Worm (Caenorhabditis elegans) whole organism, L4 larva: ENCODE measurements around the gene Y75B8A.39.
A peak's percentile ranks its signal among the peaks of the same experiment; 100 is the strongest.

Experiments
- D1046.2 ChIP-seq: fragments of 200-800 bp; sonication (Bioruptor generic); IDR thresholded peaks from 2 replicates; pipeline ENCODE4 v1.3.6; 2022; ENCODE audit warnings: missing genetic modification characterization, missing compliant biosample characterization
- F26F4.8 ChIP-seq: fragments of 200-800 bp; sonication (Bioruptor generic); conservative IDR thresholded peaks from 2 replicates; pipeline ENCODE4 v1.3.6; 2022; ENCODE audit warnings: missing genetic modification characterization, missing compliant biosample characterization
- R02D3.7 ChIP-seq: fragments of 150-350 bp; sonication (generic microtip); optimal IDR thresholded peaks from 3 replicates; lab custom pipeline; 2014; ENCODE audit warnings: missing biosample characterization, missing genetic modification characterization
- T20F7.1 ChIP-seq: fragments of 200-800 bp; sonication (Bioruptor generic); optimal IDR thresholded peaks from 2 replicates; lab custom pipeline; 2018; ENCODE audit warnings: mild to moderate bottlenecking, missing genetic modification characterization, missing compliant biosample characterization
- Y105C5A.15 ChIP-seq: fragments of 200-800 bp; sonication (Bioruptor generic); IDR thresholded peaks from 2 replicates; pipeline ENCODE4 v1.3.6; 2022; ENCODE audit warnings: missing genetic modification characterization, missing compliant biosample characterization
- Y5F2A.4 ChIP-seq: fragments of 200-800 bp; sonication (Bioruptor generic); optimal IDR thresholded peaks from 2 replicates; lab custom pipeline; 2018; ENCODE audit warnings: mild to moderate bottlenecking, missing genetic modification characterization, missing compliant biosample characterization
- Y75B8A.6 ChIP-seq: fragments of 200-800 bp; sonication (Bioruptor generic); IDR thresholded peaks from 2 replicates; pipeline ENCODE4 v1.3.6; 2022; ENCODE audit warnings: missing genetic modification reagents, missing genetic modification characterization, missing compliant biosample characterization
- ZK546.5 ChIP-seq, 2 experiments: sonication (generic microtip); optimal IDR thresholded peaks; 2 replicates each; lab custom pipeline; 2017; ENCODE audit warnings: missing biosample characterization in 2 of 2, missing genetic modification characterization in 2 of 2
- attf-4 ChIP-seq: sonication (generic microtip); optimal IDR thresholded peaks from 3 replicates; lab custom pipeline; 2017; ENCODE audit warnings: missing biosample characterization, missing genetic modification characterization
- ceh-32 ChIP-seq: sonication (generic microtip); optimal IDR thresholded peaks from 2 replicates; lab custom pipeline; 2016; ENCODE audit warnings: mild to moderate bottlenecking, missing genetic modification characterization, missing compliant biosample characterization; ENCODE audit not compliant: poor library complexity
- ceh-44 ChIP-seq: fragments of 200-800 bp; sonication (Bioruptor generic); IDR thresholded peaks from 2 replicates; pipeline ENCODE4 v1.3.6; 2022; ENCODE audit warnings: missing genetic modification reagents, missing genetic modification characterization, missing compliant biosample characterization
- ceh-62 ChIP-seq: sonication (generic microtip); optimal IDR thresholded peaks from 2 replicates; lab custom pipeline; 2017; ENCODE audit warnings: missing biosample characterization, missing genetic modification characterization
- ctbp-1 ChIP-seq: fragments of 200-800 bp; sonication (Bioruptor generic); IDR thresholded peaks from 2 replicates; pipeline ENCODE4 v1.3.6; 2022; ENCODE audit warnings: missing genetic modification reagents, missing genetic modification characterization, missing compliant biosample characterization
- daf-19 ChIP-seq: fragments of 200-800 bp; sonication (Bioruptor generic); conservative IDR thresholded peaks from 2 replicates; pipeline ENCODE4 v1.3.6; 2022; ENCODE audit warnings: missing genetic modification characterization, missing compliant biosample characterization
- dpl-1 ChIP-seq: fragments of 150-350 bp; optimal IDR thresholded peaks from 2 replicates; lab custom pipeline; 2014; ENCODE audit warnings: missing biosample characterization, missing genetic modification reagents, missing genetic modification characterization
- egl-27 ChIP-seq: sonication (generic microtip); optimal IDR thresholded peaks from 3 replicates; lab custom pipeline; 2017; ENCODE audit warnings: missing biosample characterization, missing genetic modification reagents, missing genetic modification characterization
- fkh-10 ChIP-seq: fragments of 150-350 bp; optimal IDR thresholded peaks from 2 replicates; lab custom pipeline; 2014; ENCODE audit warnings: missing biosample characterization, missing genetic modification reagents, missing genetic modification characterization
- gei-8 ChIP-seq: fragments of 200-800 bp; sonication (Bioruptor generic); optimal IDR thresholded peaks from 2 replicates; lab custom pipeline; 2018; ENCODE audit warnings: mild to moderate bottlenecking, missing genetic modification characterization, missing compliant biosample characterization
- hlh-11 ChIP-seq: fragments of 200-800 bp; sonication (Bioruptor generic); optimal IDR thresholded peaks from 2 replicates; lab custom pipeline; 2018; ENCODE audit warnings: mild to moderate bottlenecking, missing genetic modification characterization, missing compliant biosample characterization
- hlh-30 ChIP-seq: sonication (generic microtip); optimal IDR thresholded peaks from 2 replicates; lab custom pipeline; 2017; ENCODE audit warnings: antibody characterized with exemption, mild to moderate bottlenecking, missing genetic modification characterization, missing compliant biosample characterization; ENCODE audit not compliant: insufficient read depth
- hmg-1.1 ChIP-seq: fragments of 200-800 bp; sonication (Bioruptor generic); IDR thresholded peaks from 2 replicates; pipeline ENCODE4 v1.3.6; 2022; ENCODE audit warnings: missing genetic modification reagents, missing genetic modification characterization, missing compliant biosample characterization
- lin-13 ChIP-seq: fragments of 150-350 bp; optimal IDR thresholded peaks from 2 replicates; lab custom pipeline; 2014; ENCODE audit warnings: missing biosample characterization, missing genetic modification reagents, missing genetic modification characterization
- lin-29 ChIP-seq: fragments of 200-800 bp; sonication (Bioruptor generic); IDR thresholded peaks from 2 replicates; pipeline ENCODE4 v1.3.6; 2022; ENCODE audit warnings: missing genetic modification reagents, missing genetic modification characterization, missing compliant biosample characterization
- lin-38 ChIP-seq: fragments of 200-800 bp; sonication (Bioruptor generic); IDR thresholded peaks from 2 replicates; pipeline ENCODE4 v1.3.6; 2022; ENCODE audit warnings: missing genetic modification reagents, missing genetic modification characterization, missing compliant biosample characterization
- lsy-2 ChIP-seq, 2 experiments: fragments of 150-350 bp in 1 of 2; sonication (generic microtip) in 1 of 2; optimal IDR thresholded peaks; 2 replicates each; lab custom pipeline; 2014 to 2017; ENCODE audit warnings: missing biosample characterization in 2 of 2, missing genetic modification characterization in 2 of 2
- madf-5 ChIP-seq, 2 experiments: fragments of 200-800 bp; sonication (Bioruptor generic); IDR thresholded peaks; 2 replicates each; pipeline ENCODE4 v1.3.6; 2022; ENCODE audit warnings: missing compliant biosample characterization in 2 of 2, missing genetic modification characterization in 2 of 2
- mep-1 ChIP-seq: fragments of 150-350 bp; sonication (generic microtip); optimal IDR thresholded peaks from 3 replicates; lab custom pipeline; 2014; ENCODE audit warnings: missing biosample characterization, missing genetic modification characterization
- mes-2 ChIP-seq: sonication (generic microtip); optimal IDR thresholded peaks from 2 replicates; lab custom pipeline; 2016; ENCODE audit warnings: missing genotype, mild to moderate bottlenecking, missing genetic modification characterization, missing compliant biosample characterization; ENCODE audit not compliant: poor library complexity, severe bottlenecking
- mxl-3 ChIP-seq: fragments of 200-800 bp; sonication (Bioruptor generic); optimal IDR thresholded peaks from 2 replicates; lab custom pipeline; 2018; ENCODE audit warnings: mild to moderate bottlenecking, missing genetic modification characterization, missing compliant biosample characterization
- nhr-102 ChIP-seq: sonication (generic microtip); optimal IDR thresholded peaks from 2 replicates; lab custom pipeline; 2016; ENCODE audit warnings: mild to moderate bottlenecking, missing genetic modification characterization, moderate library complexity, missing compliant biosample characterization
- nhr-25 ChIP-seq: sonication (generic microtip); optimal IDR thresholded peaks from 2 replicates; lab custom pipeline; 2017; ENCODE audit warnings: missing genetic modification characterization, mild to moderate bottlenecking, missing compliant biosample characterization, antibody characterized with exemption, moderate library complexity, borderline replicate concordance; ENCODE audit not compliant: insufficient read depth
- nhr-28 ChIP-seq: fragments of 150-350 bp; optimal IDR thresholded peaks from 2 replicates; lab custom pipeline; 2014; ENCODE audit warnings: missing biosample characterization, missing genetic modification characterization
- nhr-76 ChIP-seq: fragments of 150-350 bp; optimal IDR thresholded peaks from 2 replicates; lab custom pipeline; 2014; ENCODE audit warnings: missing biosample characterization, missing genetic modification characterization
- nhr-77 ChIP-seq: fragments of 150-350 bp; optimal IDR thresholded peaks from 2 replicates; lab custom pipeline; 2014; ENCODE audit warnings: missing biosample characterization, missing genetic modification characterization
- pha-4 ChIP-seq, 2 experiments: fragments of 150-350 bp in 1 of 2; fragments of 200-800 bp in 1 of 2; sonication (Bioruptor generic) in 1 of 2; IDR thresholded peaks in 1 of 2; optimal IDR thresholded peaks in 1 of 2; 2 replicates each; pipeline versions ENCODE4 v1.3.6 to Lab custom; 2014 to 2022; ENCODE audit warnings: missing genetic modification characterization in 2 of 2, missing genetic modification reagents in 2 of 2, missing biosample characterization in 1 of 2, missing compliant biosample characterization in 1 of 2
- php-3 ChIP-seq: fragments of 200-800 bp; sonication (Bioruptor generic); IDR thresholded peaks from 2 replicates; pipeline ENCODE4 v1.3.6; 2022; ENCODE audit warnings: missing genetic modification reagents, missing genetic modification characterization, missing compliant biosample characterization
- pqm-1 ChIP-seq: sonication (generic microtip); optimal IDR thresholded peaks from 2 replicates; lab custom pipeline; 2017; ENCODE audit warnings: missing biosample characterization, missing genetic modification characterization
- rbr-2 ChIP-seq: sonication (generic microtip); optimal IDR thresholded peaks from 2 replicates; lab custom pipeline; 2016; ENCODE audit warnings: missing genotype, missing genetic modification characterization, missing compliant biosample characterization
- sdz-12 ChIP-seq: fragments of 200-800 bp; sonication (Bioruptor generic); optimal IDR thresholded peaks from 2 replicates; lab custom pipeline; 2018; ENCODE audit warnings: mild to moderate bottlenecking, missing genetic modification characterization, missing compliant biosample characterization
- set-16 ChIP-seq: fragments of 200-800 bp; sonication (Bioruptor generic); IDR thresholded peaks from 2 replicates; pipeline ENCODE4 v1.3.6; 2022; ENCODE audit warnings: missing genetic modification reagents, missing genetic modification characterization, missing compliant biosample characterization
- snpc-1.2 ChIP-seq: fragments of 200-800 bp; sonication (Bioruptor generic); IDR thresholded peaks from 2 replicates; pipeline ENCODE4 v1.3.6; 2022; ENCODE audit warnings: missing genetic modification reagents, missing genetic modification characterization, missing compliant biosample characterization
- snpc-4 ChIP-seq: fragments of 150-350 bp; optimal IDR thresholded peaks from 2 replicates; lab custom pipeline; 2014; ENCODE audit warnings: missing biosample characterization, missing genetic modification characterization
- tag-97 ChIP-seq: fragments of 200-800 bp; sonication (Bioruptor generic); IDR thresholded peaks from 2 replicates; pipeline ENCODE4 v1.3.6; 2022; ENCODE audit warnings: missing genetic modification characterization, missing compliant biosample characterization
- unc-130 ChIP-seq: sonication (generic microtip); optimal IDR thresholded peaks from 2 replicates; lab custom pipeline; 2016; ENCODE audit warnings: missing genetic modification reagents, missing genetic modification characterization, missing compliant biosample characterization
- unc-39 ChIP-seq: sonication (generic microtip); optimal IDR thresholded peaks from 2 replicates; lab custom pipeline; 2017; ENCODE audit warnings: missing biosample characterization, missing genetic modification characterization
- zag-1 ChIP-seq: fragments of 150-350 bp; optimal IDR thresholded peaks from 2 replicates; lab custom pipeline; 2014; ENCODE audit warnings: missing biosample characterization, missing genetic modification characterization
- zfp-3 ChIP-seq: fragments of 200-800 bp; sonication (Bioruptor generic); conservative IDR thresholded peaks from 2 replicates; pipeline ENCODE4 v1.3.6; 2022; ENCODE audit warnings: missing genetic modification reagents, missing genetic modification characterization, missing compliant biosample characterization
- zip-11 ChIP-seq: fragments of 200-800 bp; sonication (Bioruptor generic); IDR thresholded peaks from 2 replicates; pipeline ENCODE4 v1.3.6; 2022; ENCODE audit warnings: missing genetic modification characterization, missing compliant biosample characterization
- zip-2 ChIP-seq: fragments of 150-350 bp; optimal IDR thresholded peaks from 2 replicates; lab custom pipeline; 2014; ENCODE audit warnings: missing biosample characterization, missing genetic modification characterization
- ztf-11 ChIP-seq: fragments of 150-350 bp; optimal IDR thresholded peaks from 2 replicates; lab custom pipeline; 2014; ENCODE audit warnings: missing biosample characterization, missing genetic modification characterization
- ztf-7 ChIP-seq: fragments of 150-350 bp; optimal IDR thresholded peaks from 2 replicates; lab custom pipeline; 2014; ENCODE audit warnings: missing biosample characterization, missing genetic modification characterization

Y75B8A.39 gene

ce11 chrIII:12327528-12327997 is 14.6 kb downstream of the Y75B8A.39 start, which contains the start of the genes zip-12 and Y75B8A.63 (continued):
- TF ChIP-seq lin-38 (peak; percentile 20; the same call in 1 of the 2 replicates), ztf-7 (tag; lab: Kevin White, UChicago) (no peak), pha-4 (GFP tag; IDR thresholded peaks at IDR 0.05; lab: Robert Waterston, UW) (0 out of 2 replicates have a peak, but pooled peaks have one; percentile 31), pha-4 (tag; optimal IDR thresholded peaks at IDR 0.05; lab: Kevin White, UChicago) (no peak), ztf-11 (tag; lab: Kevin White, UChicago) (no peak), hlh-11 (tag; lab: Kevin White, UChicago) (peak; percentile 90), hlh-30 (tag; lab: Kevin White, UChicago) (peak; percentile 80), R02D3.7 (no peak), D1046.2 (no peak), nhr-25 (tag; lab: Kevin White, UChicago) (no peak), zip-11 (no peak), F26F4.8 (GFP tag; lab: Robert Waterston, UW) (no peak), dpl-1 (GFP tag; lab: Kevin White, UChicago) (no peak), unc-39 (tag; lab: Kevin White, UChicago) (no peak), nhr-102 (tag; lab: Kevin White, UChicago) (no peak), attf-4 (no peak), nhr-28 (tag; lab: Kevin White, UChicago) (peak; percentile 85), ctbp-1 (GFP tag; lab: Robert Waterston, UW) (no peak), tag-97 (no peak), ceh-32 (tag; lab: Kevin White, UChicago) (no peak), pqm-1 (tag; lab: Kevin White, UChicago) (peak; percentile 52), set-16 (GFP tag; lab: Robert Waterston, UW) (peak; percentile 54), zip-2 (tag; lab: Kevin White, UChicago) (no peak), hmg-1.1 (GFP tag; lab: Robert Waterston, UW) (no peak), snpc-4 (no peak), zfp-3 (GFP tag; lab: Robert Waterston, UW) (no peak), zag-1 (tag; lab: Kevin White, UChicago) (no peak), sdz-12 (GFP tag; lab: Kevin White, UChicago) (no peak), daf-19 (GFP tag; lab: Robert Waterston, UW) (no peak), ceh-44 (GFP tag; lab: Robert Waterston, UW) (no peak), lin-13 (GFP tag; lab: Kevin White, UChicago) (no peak), mep-1 (tag; lab: Kevin White, UChicago) (peak; percentile 47), nhr-76 (tag; lab: Kevin White, UChicago) (no peak), php-3 (GFP tag; lab: Robert Waterston, UW) (no peak), mxl-3 (GFP tag; lab: Kevin White, UChicago) (peak; percentile 28), madf-5 (GFP tag; IDR thresholded peaks at IDR 0.05; lab: Robert Waterston, UW) (no peak), Y5F2A.4 (GFP tag; lab: Kevin White, UChicago) (no peak), T20F7.1 (no peak), lin-29 (no peak), gei-8 (peak; percentile 18), nhr-77 (tag; lab: Kevin White, UChicago) (no peak), ZK546.5 (tag; optimal IDR thresholded peaks at IDR 0.05; lab: Kevin White, UChicago) (no peak), unc-130 (no peak), egl-27 (tag; lab: Kevin White, UChicago) (no peak), lsy-2 (tag; optimal IDR thresholded peaks at IDR 0.05; lab: Kevin White, UChicago) (peak in 1 of 2 experiments; percentile 36), fkh-10 (GFP tag; lab: Kevin White, UChicago) (no peak), Y105C5A.15 (GFP tag; lab: Robert Waterston, UW) (no peak), snpc-1.2 (GFP tag; lab: Robert Waterston, UW) (no peak), rbr-2 (tag; lab: Kevin White, UChicago) (no peak), Y75B8A.6 (GFP tag; lab: Robert Waterston, UW) (no peak), mes-2 (tag; lab: Kevin White, UChicago) (peak; percentile 4), ceh-62 (tag; lab: Kevin White, UChicago) (no peak)
